Worm (Caenorhabditis elegans): ENCODE data around the gene fipr-7.

ce11 chrV:10221317-10221716 lies 8.3 kb upstream of the fipr-7 start, which contains the start of the genes fipr-5 and fipr-9:
- no peak for TF ChIP-seq ahr-1 (tag; optimal IDR thresholded peaks at IDR 0.05)
- no peak for TF ChIP-seq unc-86 (tag; optimal IDR thresholded peaks at IDR 0.05)
- no peak for TF ChIP-seq unc-42 (tag; optimal IDR thresholded peaks at IDR 0.05)
- no peak for TF ChIP-seq fax-1 (tag; optimal IDR thresholded peaks at IDR 0.05)
- TF ChIP-seq ceh-19 (GFP tag; optimal IDR thresholded peaks at IDR 0.05) = no peak
- TF ChIP-seq ama-1 (optimal IDR thresholded peaks at IDR 0.05) = no peak
- no peak for TF ChIP-seq sox-2 (GFP tag; IDR thresholded peaks at IDR 0.05)
- no peak for TF ChIP-seq ceh-45 (GFP tag; IDR thresholded peaks at IDR 0.05)
- TF ChIP-seq hlh-30 (tag; optimal IDR thresholded peaks at IDR 0.05; ENCODE audit: insufficient read depth) = no peak
- TF ChIP-seq ceh-9 (tag; optimal IDR thresholded peaks at IDR 0.05) = no peak
- TF ChIP-seq ceh-30 (tag; optimal IDR thresholded peaks at IDR 0.05) = no peak
- no peak for TF ChIP-seq ets-4 (tag; optimal IDR thresholded peaks at IDR 0.05)
- no peak for TF ChIP-seq nfya-1 (tag; optimal IDR thresholded peaks at IDR 0.05)

Data from whole organism, late embryonic.